Fruit fly (Drosophila melanogaster): Measurements from ENCODE around the gene Cyp4d2.

Gene Cyp4d2

DNA sequence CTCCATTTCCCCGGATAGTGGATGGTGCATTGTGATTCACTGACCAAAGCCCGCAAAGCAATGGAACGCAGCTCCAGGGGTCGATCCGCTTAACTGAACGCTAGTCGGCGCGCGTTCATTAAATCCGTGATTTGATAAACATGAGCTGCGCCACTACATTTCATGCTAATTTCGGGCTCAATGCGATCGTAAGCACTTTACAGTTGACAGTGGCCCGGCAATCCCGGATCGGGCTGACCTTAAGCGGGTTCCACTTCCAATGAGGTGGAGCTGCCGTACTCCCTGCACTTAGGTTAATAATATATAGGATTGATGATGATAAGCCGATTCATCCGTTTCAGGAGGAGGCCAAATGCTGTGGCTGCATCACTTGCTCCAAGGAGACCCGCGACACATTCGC, 28.0 kb downstream of the Cyp4d2 start, which contains the start of gene FarO:
FarO (minus strand) TSS at position 101 of the 400 bp plus-strand sequence.
- TF ChIP-seq run (tag; optimal IDR thresholded peaks at IDR 0.05), result no peak
- TF ChIP-seq crp (GFP tag; optimal IDR thresholded peaks at IDR 0.05), result no peak
- no peak for TF ChIP-seq Dfd (GFP tag; optimal IDR thresholded peaks at IDR 0.05)
- TF ChIP-seq slou (GFP tag; optimal IDR thresholded peaks at IDR 0.05), result no peak
- no peak for TF ChIP-seq cwo (GFP tag; optimal IDR thresholded peaks at IDR 0.05)
- TF ChIP-seq Camta (GFP tag; optimal IDR thresholded peaks at IDR 0.05), result no peak
- TF ChIP-seq Spps (tag; optimal IDR thresholded peaks at IDR 0.05), result no peak

DNA sequence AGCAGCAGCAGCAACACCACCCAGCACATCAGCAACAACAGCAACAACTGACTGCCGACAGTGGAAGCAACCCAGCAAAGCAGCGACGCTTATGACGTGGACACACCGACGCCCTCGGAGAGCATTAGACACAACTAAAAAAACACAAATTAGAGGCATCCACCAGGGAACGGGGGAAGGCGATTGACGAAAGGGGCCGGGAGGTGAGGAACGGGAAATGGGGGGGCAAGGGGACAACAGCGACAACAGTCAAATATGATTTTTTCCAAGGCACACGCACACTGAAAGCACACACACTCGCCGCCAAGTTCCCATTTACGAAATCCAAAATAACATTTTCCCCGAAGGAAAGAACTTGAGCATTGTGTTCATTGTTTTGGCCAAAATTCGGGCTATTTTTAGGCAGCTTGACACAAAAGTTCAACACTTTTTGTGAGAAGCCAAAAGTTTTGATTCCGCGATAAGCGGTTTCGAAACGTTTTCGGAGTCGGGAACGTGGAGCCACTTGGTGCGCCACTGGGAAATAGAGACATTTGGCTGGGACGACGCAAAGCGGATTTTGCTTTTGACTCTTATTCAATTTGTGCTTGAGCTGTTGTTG, 32.9 kb downstream of the Cyp4d2 start:
- TF ChIP-seq repo (GFP tag; optimal IDR thresholded peaks at IDR 0.05) (no peak), CG33213 (GFP tag; optimal IDR thresholded peaks at IDR 0.05) (no peak), CG2116 (GFP tag; optimal IDR thresholded peaks at IDR 0.05) (no peak), Gug (GFP tag; IDR thresholded peaks at IDR 0.05) (peak; percentile 31; the same call in 2 of the 4 replicates), sens (GFP tag) (no peak), CG17568 (GFP tag; optimal IDR thresholded peaks at IDR 0.05) (no peak), Sox102F (GFP tag; optimal IDR thresholded peaks at IDR 0.05) (peak; percentile 35), CG12659 (GFP tag; optimal IDR thresholded peaks at IDR 0.05) (no peak), CG17361 (GFP tag; IDR thresholded peaks at IDR 0.05) (0 out of 3 replicates have a peak, but pooled peaks have one; percentile 20), Nf-YC (tag; optimal IDR thresholded peaks at IDR 0.05) (no peak), corto (GFP tag; optimal IDR thresholded peaks at IDR 0.05) (no peak), CG15269 (tag; optimal IDR thresholded peaks at IDR 0.05) (no peak), ara (GFP tag; IDR thresholded peaks at IDR 0.05) (peak; percentile 41; the same call in 1 of the 2 replicates), so (GFP tag; IDR thresholded peaks at IDR 0.05) (no peak), kni (GFP tag; optimal IDR thresholded peaks at IDR 0.05) (no peak), pan (optimal IDR thresholded peaks at IDR 0.05) (no peak), pan (GFP tag; optimal IDR thresholded peaks at IDR 0.05 in 1 of 2, IDR thresholded peaks at IDR 0.05 in 1 of 2) (peak in 1 of 2 experiments; percentile 11), seq (GFP tag; IDR thresholded peaks at IDR 0.05) (no peak), CG31441 (GFP tag; IDR thresholded peaks at IDR 0.05) (0 out of 2 replicates have a peak, but pooled peaks have one; percentile 9), da (GFP tag; optimal IDR thresholded peaks at IDR 0.05) (no peak), jigr1 (GFP tag; IDR thresholded peaks at IDR 0.05) (no peak), tup (GFP tag; optimal IDR thresholded peaks at IDR 0.05) (no peak), CG2678 (tag; optimal IDR thresholded peaks at IDR 0.05) (peak; percentile 48), phol (tag; optimal IDR thresholded peaks at IDR 0.05) (peak; percentile 10), dati (GFP tag; IDR thresholded peaks at IDR 0.05) (no peak), CG11560 (tag; IDR thresholded peaks at IDR 0.05) (peak; percentile 23; the same call in 1 of the 3 replicates), Neu2 (GFP tag; optimal IDR thresholded peaks at IDR 0.05; ENCODE audit: borderline replicate concordance) (no peak), exex (tag; optimal IDR thresholded peaks at IDR 0.05) (no peak), tgo (GFP tag; IDR thresholded peaks at IDR 0.05) (peak; percentile 19; the same call in 1 of the 3 replicates), Hr51 (GFP tag; optimal IDR thresholded peaks at IDR 0.05) (peak in 1 of 2 experiments; percentile 11), crol (GFP tag; IDR thresholded peaks at IDR 0.05) (peak; percentile 91), Rfx (GFP tag; IDR thresholded peaks at IDR 0.05) (peak; percentile 67), Tbp (GFP tag; optimal IDR thresholded peaks at IDR 0.05) (no peak), H15 (GFP tag; IDR thresholded peaks at IDR 0.05) (no peak), wek (GFP tag; optimal IDR thresholded peaks at IDR 0.05) (no peak), lilli (GFP tag; optimal IDR thresholded peaks at IDR 0.05) (peak; percentile 13), CG14014 (GFP tag; IDR thresholded peaks at IDR 0.05) (0 out of 2 replicates have a peak, but pooled peaks have one; percentile 13), CG10543 (GFP tag; optimal IDR thresholded peaks at IDR 0.05) (peak; percentile 73), Opbp (GFP tag; IDR thresholded peaks at IDR 0.05; ENCODE audit: partially characterized antibody) (no peak), Asciz (GFP tag; optimal IDR thresholded peaks at IDR 0.05) (no peak), fu2 (GFP tag; optimal IDR thresholded peaks at IDR 0.05) (no peak), CG14050 (GFP tag; IDR thresholded peaks at IDR 0.05) (no peak)

Measured in whole organism, embryonic.